Fruit fly (Drosophila melanogaster) whole organism, embryonic: ENCODE data around the gene CG12607.
A peak's percentile ranks its signal among the peaks of the same experiment; 100 is the strongest.

Experiments used
- Ada2b ChIP-seq: fragments of 200-800 bp; sonication (Bioruptor generic); IDR thresholded peaks from 2 replicates; pipeline ENCODE4 v1.3.6; 2022; ENCODE audit warnings: missing biosample characterization, missing genetic modification characterization
- Asciz ChIP-seq: fragments of 200-800 bp; sonication (Bioruptor generic); optimal IDR thresholded peaks from 2 replicates; lab custom pipeline; 2017; ENCODE audit warnings: missing biosample characterization, mild to moderate bottlenecking, missing genetic modification characterization, missing genetic modification reagents
- B-H2 ChIP-seq: fragments of 200-800 bp; sonication (Bioruptor generic); optimal IDR thresholded peaks from 2 replicates; lab custom pipeline; 2018; ENCODE audit warnings: missing biosample characterization, mild to moderate bottlenecking, missing genetic modification characterization
- CG12942 ChIP-seq: fragments of 200-800 bp; sonication (Bioruptor generic); optimal IDR thresholded peaks from 3 replicates; lab custom pipeline; 2016; ENCODE audit warnings: missing biosample characterization, missing genetic modification characterization
- CG13123 ChIP-seq: fragments of 200-800 bp; sonication (Bioruptor generic); optimal IDR thresholded peaks from 2 replicates; lab custom pipeline; 2016; ENCODE audit warnings: missing biosample characterization, missing genetic modification characterization
- CG15011 ChIP-seq: fragments of 200-800 bp; sonication (Bioruptor generic); optimal IDR thresholded peaks from 3 replicates; lab custom pipeline; 2018; ENCODE audit warnings: missing biosample characterization, mild to moderate bottlenecking, missing genetic modification characterization
- CG1603 ChIP-seq: fragments of 200-800 bp; sonication (Bioruptor generic); optimal IDR thresholded peaks from 2 replicates; lab custom pipeline; 2019; ENCODE audit warnings: missing biosample characterization, mild to moderate bottlenecking, missing genetic modification characterization, moderate library complexity
- CG17385 ChIP-seq: fragments of 200-800 bp; sonication (Bioruptor generic); optimal IDR thresholded peaks from 3 replicates; lab custom pipeline; 2018; ENCODE audit warnings: missing biosample characterization, mild to moderate bottlenecking, missing genetic modification characterization
- CG1832 ChIP-seq: fragments of 200-800 bp; sonication (Bioruptor generic); optimal IDR thresholded peaks from 2 replicates; lab custom pipeline; 2017; ENCODE audit warnings: missing biosample characterization, mild to moderate bottlenecking, missing genetic modification characterization, inconsistent platforms
- CG18764 ChIP-seq: fragments of 200-800 bp; sonication (Bioruptor generic); optimal IDR thresholded peaks from 3 replicates; lab custom pipeline; 2016; ENCODE audit warnings: missing biosample characterization, missing genetic modification characterization
- CG2116 ChIP-seq: fragments of 200-800 bp; sonication (Bioruptor generic); optimal IDR thresholded peaks from 3 replicates; lab custom pipeline; 2018; ENCODE audit warnings: missing biosample characterization, mild to moderate bottlenecking, missing genetic modification characterization
- CG2875 ChIP-seq: fragments of 200-800 bp; sonication (Bioruptor generic); optimal IDR thresholded peaks from 2 replicates; lab custom pipeline; 2017; ENCODE audit warnings: missing biosample characterization, mild to moderate bottlenecking, missing genetic modification characterization, missing genetic modification reagents
- CG3281 ChIP-seq: fragments of 200-800 bp; sonication (Bioruptor generic); optimal IDR thresholded peaks from 3 replicates; lab custom pipeline; 2017; ENCODE audit warnings: missing biosample characterization, mild to moderate bottlenecking, missing genetic modification characterization
- CG6854 ChIP-seq: fragments of 200-800 bp; sonication (Bioruptor generic); optimal IDR thresholded peaks from 3 replicates; lab custom pipeline; 2017; ENCODE audit warnings: missing biosample characterization, mild to moderate bottlenecking, missing genetic modification characterization
- Fer1 ChIP-seq: fragments of 200-800 bp; sonication (Bioruptor generic); optimal IDR thresholded peaks from 2 replicates; lab custom pipeline; 2017; ENCODE audit warnings: missing biosample characterization, mild to moderate bottlenecking, missing genetic modification characterization
- GATAe ChIP-seq: fragments of 200-800 bp; sonication (Bioruptor generic); conservative IDR thresholded peaks from 2 replicates; pipeline ENCODE4 v1.3.6; 2022; ENCODE audit warnings: missing biosample characterization, missing genetic modification characterization
- Gsc ChIP-seq: fragments of 200-800 bp; sonication (Bioruptor generic); IDR thresholded peaks from 2 replicates; pipeline ENCODE4 v1.3.6; 2022; ENCODE audit warnings: missing biosample characterization, missing genetic modification characterization
- Gug ChIP-seq: fragments of 200-800 bp; sonication (Bioruptor generic); IDR thresholded peaks from 4 replicates; pipeline ENCODE4 v1.3.6; 2022; ENCODE audit warnings: missing biosample characterization, missing genetic modification characterization
- Hand ChIP-seq: fragments of 200-800 bp; sonication (Bioruptor generic); optimal IDR thresholded peaks from 2 replicates; lab custom pipeline; 2017; ENCODE audit warnings: mild to moderate bottlenecking, missing biosample characterization, missing genetic modification reagents, missing genetic modification characterization
- Kr ChIP-seq: fragments of 200-800 bp; sonication (Bioruptor generic); optimal IDR thresholded peaks from 2 replicates; lab custom pipeline; 2017; ENCODE audit warnings: missing biosample characterization, mild to moderate bottlenecking, missing genetic modification characterization
- Max ChIP-seq: fragments of 200-800 bp; sonication (Bioruptor generic); optimal IDR thresholded peaks from 2 replicates; lab custom pipeline; 2016; ENCODE audit warnings: missing biosample characterization, mild to moderate bottlenecking, missing genetic modification characterization
- Med ChIP-seq: fragments of 200-800 bp; sonication (Bioruptor generic); peaks from one replicate; lab custom pipeline; 2016; ENCODE audit warnings: missing biosample characterization, missing genetic modification characterization, mild to moderate bottlenecking, inconsistent platforms, moderate library complexity
- Mrtf ChIP-seq: fragments of 200-800 bp; sonication (Bioruptor generic); IDR thresholded peaks from 3 replicates; pipeline ENCODE4 v1.3.6; 2022; ENCODE audit warnings: missing biosample characterization, missing genetic modification characterization
- Myb ChIP-seq: fragments of 200-800 bp; sonication (Bioruptor generic); optimal IDR thresholded peaks from 2 replicates; lab custom pipeline; 2016; ENCODE audit warnings: missing biosample characterization, missing genetic modification characterization
- NK7.1 ChIP-seq: fragments of 200-800 bp; sonication (Bioruptor generic); optimal IDR thresholded peaks from 3 replicates; lab custom pipeline; 2016; ENCODE audit warnings: missing biosample characterization, missing genetic modification characterization
- Neu2 ChIP-seq: fragments of 200-800 bp; sonication (Bioruptor generic); optimal IDR thresholded peaks from 3 replicates; lab custom pipeline; 2016; ENCODE audit warnings: missing biosample characterization, missing genetic modification characterization, borderline replicate concordance
- Oaz ChIP-seq: fragments of 200-800 bp; sonication (Bioruptor generic); IDR thresholded peaks from 2 replicates; pipeline ENCODE4 v1.3.6; 2022; ENCODE audit warnings: missing biosample characterization, missing genetic modification characterization
- Rfx ChIP-seq: fragments of 200-800 bp; sonication (Bioruptor generic); IDR thresholded peaks from 2 replicates; pipeline ENCODE4 v1.3.6; 2022; ENCODE audit warnings: missing biosample characterization, missing genetic modification characterization
- Taf1 ChIP-seq: fragments of 200-800 bp; sonication (Bioruptor generic); IDR thresholded peaks from 2 replicates; pipeline ENCODE4 v1.3.6; 2022; ENCODE audit warnings: missing biosample characterization, missing genetic modification characterization
- al ChIP-seq: fragments of 200-800 bp; sonication (Bioruptor generic); IDR thresholded peaks from 2 replicates; pipeline ENCODE4 v1.3.6; 2022; ENCODE audit warnings: missing biosample characterization, missing genetic modification characterization
- cg ChIP-seq: fragments of 200-800 bp; sonication (Bioruptor generic); optimal IDR thresholded peaks from 3 replicates; lab custom pipeline; 2019; ENCODE audit warnings: missing biosample characterization, mild to moderate bottlenecking, missing genetic modification characterization, moderate library complexity
- croc ChIP-seq: fragments of 200-800 bp; sonication (Bioruptor generic); conservative IDR thresholded peaks from 3 replicates; pipeline ENCODE4 v1.3.6; 2022; ENCODE audit warnings: missing biosample characterization, missing genetic modification characterization
- crol ChIP-seq: fragments of 200-800 bp; sonication (Bioruptor generic); IDR thresholded peaks from 2 replicates; pipeline ENCODE4 v1.3.6; 2022; ENCODE audit warnings: missing biosample characterization, missing genetic modification characterization
- danr ChIP-seq: fragments of 200-800 bp; sonication (Bioruptor generic); IDR thresholded peaks from 2 replicates; pipeline ENCODE4 v1.3.6; 2022; ENCODE audit warnings: missing biosample characterization, missing genetic modification characterization
- dm ChIP-seq: fragments of 200-800 bp; sonication (Bioruptor generic); optimal IDR thresholded peaks from 3 replicates; lab custom pipeline; 2016; ENCODE audit warnings: missing biosample characterization, missing genetic modification characterization
- ems ChIP-seq: fragments of 200-800 bp; sonication (Bioruptor generic); optimal IDR thresholded peaks from 3 replicates; lab custom pipeline; 2016; ENCODE audit warnings: missing biosample characterization, missing genetic modification characterization
- esg ChIP-seq: fragments of 200-800 bp; sonication (Bioruptor generic); conservative IDR thresholded peaks from 2 replicates; pipeline ENCODE4 v1.3.6; 2022; ENCODE audit warnings: missing biosample characterization, missing genetic modification characterization
- gcm ChIP-seq: fragments of 200-800 bp; sonication (Bioruptor generic); optimal IDR thresholded peaks from 2 replicates; lab custom pipeline; 2019; ENCODE audit warnings: missing biosample characterization, mild to moderate bottlenecking, missing genetic modification characterization, moderate library complexity
- hbn ChIP-seq: fragments of 200-800 bp; sonication (Bioruptor generic); IDR thresholded peaks from 2 replicates; pipeline ENCODE4 v1.3.6; 2022; ENCODE audit warnings: missing biosample characterization, missing genetic modification characterization; ENCODE audit not compliant: partially characterized antibody
- hth ChIP-seq: fragments of >200 bp; optimal IDR thresholded peaks from 2 replicates; lab custom pipeline; 2017; ENCODE audit warnings: inconsistent platforms
- insv ChIP-seq, 2 experiments: fragments of 200-800 bp; sonication (Bioruptor generic); optimal IDR thresholded peaks; 3 replicates each; lab custom pipeline; 2016 to 2018; ENCODE audit warnings: missing biosample characterization in 2 of 2, missing genetic modification characterization in 2 of 2
- lbe ChIP-seq: fragments of 200-800 bp; sonication (Bioruptor generic); optimal IDR thresholded peaks from 2 replicates; lab custom pipeline; 2016; ENCODE audit warnings: missing biosample characterization, mild to moderate bottlenecking, missing genetic modification characterization
- luna ChIP-seq: fragments of 200-800 bp; sonication (Bioruptor generic); optimal IDR thresholded peaks from 2 replicates; lab custom pipeline; 2016; ENCODE audit warnings: missing biosample characterization, missing genetic modification characterization
- mirr ChIP-seq: fragments of 200-800 bp; sonication (Bioruptor generic); optimal IDR thresholded peaks from 3 replicates; lab custom pipeline; 2018; ENCODE audit warnings: missing biosample characterization, mild to moderate bottlenecking, missing genetic modification characterization
- nerfin-2 ChIP-seq: fragments of 200-800 bp; sonication (Bioruptor generic); IDR thresholded peaks from 2 replicates; pipeline ENCODE4 v1.3.6; 2022; ENCODE audit warnings: missing biosample characterization, missing genetic modification characterization; ENCODE audit not compliant: partially characterized antibody
- pzg ChIP-seq: fragments of 200-800 bp; sonication (Bioruptor generic); optimal IDR thresholded peaks from 3 replicates; lab custom pipeline; 2018; ENCODE audit warnings: missing biosample characterization, mild to moderate bottlenecking, missing genetic modification characterization, moderate library complexity
- sna ChIP-seq: fragments of 200-800 bp; sonication (Bioruptor generic); IDR thresholded peaks from 2 replicates; pipeline ENCODE4 v1.3.6; 2022; ENCODE audit warnings: missing biosample characterization, missing genetic modification characterization; ENCODE audit not compliant: partially characterized antibody
- tll ChIP-seq, 2 experiments: fragments of 200-800 bp in 1 of 2; fragments of >200 bp in 1 of 2; sonication (Bioruptor generic) in 1 of 2; optimal IDR thresholded peaks; 2 replicates each; lab custom pipeline; 2017 to 2019; ENCODE audit warnings: missing biosample characterization in 2 of 2, missing genetic modification characterization in 2 of 2, mild to moderate bottlenecking in 1 of 2, moderate library complexity in 1 of 2
- vvl ChIP-seq: fragments of 200-800 bp; sonication (Bioruptor generic); IDR thresholded peaks from 2 replicates; pipeline ENCODE4 v1.3.6; 2022; ENCODE audit warnings: missing biosample characterization, missing genetic modification characterization
- yki ChIP-seq: fragments of >200 bp; optimal IDR thresholded peaks from 3 replicates; lab custom pipeline; 2018
- zfh2 ChIP-seq: fragments of 200-800 bp; sonication (Bioruptor generic); optimal IDR thresholded peaks from 2 replicates; lab custom pipeline; 2016; ENCODE audit warnings: missing biosample characterization, missing genetic modification characterization

Gene CG12607

DNA sequence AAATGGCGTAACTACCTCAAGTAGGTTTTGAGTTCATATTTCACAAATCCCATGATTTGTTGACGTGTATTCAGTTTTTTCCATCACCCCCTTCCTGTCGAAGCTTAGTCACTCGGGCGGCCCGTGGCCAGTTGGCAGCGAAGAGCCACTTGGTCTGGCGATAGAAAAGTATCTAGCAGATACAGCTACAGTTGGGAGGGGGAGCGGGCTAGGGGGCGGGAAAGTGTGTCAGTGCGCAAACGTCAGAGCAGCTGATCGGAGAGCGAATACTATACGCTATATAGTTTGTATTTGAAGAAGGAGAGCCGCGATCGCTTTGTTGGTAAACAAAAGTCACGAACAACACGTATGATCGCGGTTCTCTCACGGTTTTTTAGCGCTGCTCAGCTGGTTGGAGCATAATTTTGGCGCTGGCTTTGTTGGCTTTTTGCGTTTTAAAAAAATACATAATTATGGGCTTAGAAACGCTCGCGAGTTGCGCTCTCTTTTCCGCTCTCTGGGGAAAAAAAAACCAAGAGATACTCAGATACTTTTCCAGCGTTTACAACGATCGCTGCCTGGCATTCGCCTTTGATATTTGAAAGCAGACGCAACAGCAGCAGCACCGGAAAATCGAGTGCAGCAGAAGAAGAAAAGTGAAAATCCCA, 32.5 kb upstream of the CG12607 start (continued):
- TF ChIP-seq Asciz (no peak), croc (GFP tag; lab: Robert Waterston, UW) (no peak), yki (lab: Kevin White, UChicago) (no peak), danr (no peak), CG1832 (GFP tag; lab: Kevin White, UChicago) (no peak), Ada2b (GFP tag; lab: Robert Waterston, UW) (peak; percentile 37; the same call in 1 of the 2 replicates), tll (GFP tag; optimal IDR thresholded peaks at IDR 0.05; lab: Kevin White, UChicago) (no peak), CG13123 (no peak), luna (GFP tag; lab: Kevin White, UChicago) (no peak), CG3281 (GFP tag; lab: Kevin White, UChicago) (no peak), sna (GFP tag; lab: Robert Waterston, UW) (peak; percentile 55; the same call in 1 of the 2 replicates), Taf1 (GFP tag; lab: Robert Waterston, UW) (no peak), B-H2 (GFP tag; lab: Kevin White, UChicago) (peak; percentile 63), dm (GFP tag; lab: Kevin White, UChicago) (no peak), Med (GFP tag; lab: Kevin White, UChicago) (peak; percentile 95), CG2875 (GFP tag; lab: Kevin White, UChicago) (no peak), hbn (no peak), Gug (GFP tag; lab: Robert Waterston, UW) (peak; percentile 43; the same call in 2 of the 4 replicates), CG2116 (GFP tag; lab: Kevin White, UChicago) (no peak), Myb (GFP tag; lab: Kevin White, UChicago) (no peak), Kr (GFP tag; lab: Kevin White, UChicago) (no peak), al (peak; percentile 46; the same call in 1 of the 2 replicates), mirr (peak; percentile 89), NK7.1 (GFP tag; lab: Kevin White, UChicago) (no peak), zfh2 (GFP tag; lab: Kevin White, UChicago) (no peak), insv (GFP tag; optimal IDR thresholded peaks at IDR 0.05; lab: Kevin White, UChicago) (no peak), hth (lab: Kevin White, UChicago) (no peak), Neu2 (no peak), CG17385 (GFP tag; lab: Kevin White, UChicago) (peak; percentile 16), CG15011 (GFP tag; lab: Kevin White, UChicago) (no peak), cg (no peak), GATAe (GFP tag; lab: Robert Waterston, UW) (no peak), nerfin-2 (GFP tag; lab: Robert Waterston, UW) (no peak), Max (GFP tag; lab: Kevin White, UChicago) (no peak), crol (GFP tag; lab: Robert Waterston, UW) (peak; percentile 98), Hand (GFP tag; lab: Kevin White, UChicago) (no peak), Mrtf (no peak), CG12942 (GFP tag; lab: Kevin White, UChicago) (no peak), CG1603 (tag; lab: Kevin White, UChicago) (no peak), Gsc (GFP tag; lab: Robert Waterston, UW) (no peak), pzg (GFP tag; lab: Kevin White, UChicago) (no peak), Oaz (GFP tag; lab: Robert Waterston, UW) (no peak), gcm (GFP tag; lab: Kevin White, UChicago) (no peak), esg (no peak), CG18764 (GFP tag; lab: Kevin White, UChicago) (no peak), ems (no peak), Rfx (GFP tag; lab: Robert Waterston, UW) (peak; percentile 74), Fer1 (GFP tag; lab: Kevin White, UChicago) (peak; percentile 20), lbe (GFP tag; lab: Kevin White, UChicago) (no peak), CG6854 (GFP tag; lab: Kevin White, UChicago) (no peak), vvl (GFP tag; lab: Robert Waterston, UW) (no peak; the same call in 1 of the 2 replicates)
